Fruit fly (Drosophila melanogaster): ENCODE data around the gene CG33170.

dm6 chr3L:22880914-22881313 is 16.5 kb downstream of the CG33170 start, which contains the start of gene slif:
- TF ChIP-seq CG8478 (optimal IDR thresholded peaks at IDR 0.05) (no peak), psq (optimal IDR thresholded peaks at IDR 0.05) (no peak), EcR (GFP tag; optimal IDR thresholded peaks at IDR 0.05) (no peak)

Data from whole organism.